Worm (Caenorhabditis elegans) whole organism, midembryonic: ENCODE results near the gene srh-145.

Experiments used
- T22C8.4 ChIP-seq: fragments of 200-800 bp; sonication (Bioruptor generic); IDR thresholded peaks from 2 replicates; pipeline ENCODE4 v1.3.6; 2022; ENCODE audit warnings: missing genetic modification characterization, missing compliant biosample characterization
- cog-1 ChIP-seq: sonication (generic microtip); optimal IDR thresholded peaks from 2 replicates; lab custom pipeline; 2016; ENCODE audit warnings: missing genetic modification characterization, missing compliant biosample characterization
- flt-1 ChIP-seq: fragments of 200-800 bp; sonication (Bioruptor generic); IDR thresholded peaks from 2 replicates; pipeline ENCODE4 v1.3.6; 2022; ENCODE audit warnings: missing genetic modification characterization, missing compliant biosample characterization
- klf-2 ChIP-seq: fragments of 200-800 bp; sonication (Bioruptor generic); conservative IDR thresholded peaks from 2 replicates; pipeline ENCODE4 v1.3.6; 2022; ENCODE audit warnings: missing genetic modification reagents, missing genetic modification characterization, missing compliant biosample characterization
- med-1 ChIP-seq: sonication (generic microtip); optimal IDR thresholded peaks from 2 replicates; lab custom pipeline; 2017; ENCODE audit warnings: missing genetic modification characterization, mild to moderate bottlenecking, missing compliant biosample characterization, antibody characterized with exemption, missing genetic modification reagents; ENCODE audit not compliant: insufficient read depth
- ref-1 ChIP-seq: fragments of 200-800 bp; sonication (Bioruptor generic); conservative IDR thresholded peaks from 2 replicates; pipeline ENCODE4 v1.3.6; 2022; ENCODE audit warnings: missing genetic modification reagents, missing genetic modification characterization, missing compliant biosample characterization
- tab-1 ChIP-seq: fragments of 200-800 bp; sonication (Bioruptor generic); IDR thresholded peaks from 2 replicates; pipeline ENCODE4 v1.3.6; 2022; ENCODE audit warnings: missing genetic modification characterization, missing compliant biosample characterization
- ztf-23 ChIP-seq: fragments of 200-800 bp; sonication (Bioruptor generic); IDR thresholded peaks from 2 replicates; pipeline ENCODE4 v1.3.6; 2022; ENCODE audit warnings: missing genetic modification reagents, missing genetic modification characterization, missing compliant biosample characterization
- ztf-29 ChIP-seq: fragments of 200-800 bp; sonication (Bioruptor generic); IDR thresholded peaks from 2 replicates; pipeline ENCODE4 v1.3.6; 2022; ENCODE audit warnings: missing genetic modification reagents, missing genetic modification characterization, missing compliant biosample characterization

ce11 chrV:16443626-16444025, 33.1 kb downstream of the srh-145 start, which contains the start of gene srh-141:
- TF ChIP-seq med-1 (GFP tag; lab: Kevin White, UChicago) (no peak), ref-1 (no peak), T22C8.4 (no peak), ztf-29 (GFP tag; lab: Robert Waterston, UW) (no peak), flt-1 (GFP tag; lab: Robert Waterston, UW) (no peak), cog-1 (tag; lab: Kevin White, UChicago) (no peak), klf-2 (GFP tag; lab: Robert Waterston, UW) (no peak), tab-1 (GFP tag; lab: Robert Waterston, UW) (no peak), ztf-23 (GFP tag; lab: Robert Waterston, UW) (no peak)
